Worm (Caenorhabditis elegans) whole organism, L1 larva: ENCODE data around the gene ZK1307.1.

Source experiments
- C34B4.2 ChIP-seq: sonication (generic microtip); optimal IDR thresholded peaks from 2 replicates; lab custom pipeline; 2017; ENCODE audit warnings: mild to moderate bottlenecking, missing genetic modification characterization, missing compliant biosample characterization
- ceh-82 ChIP-seq, 3 experiments: fragments of 150-350 bp in 1 of 3; sonication (generic microtip) in 2 of 3; optimal IDR thresholded peaks; 2 replicates each; lab custom pipeline; 2014 to 2017; ENCODE audit warnings: missing biosample characterization in 3 of 3, missing genetic modification characterization in 3 of 3
- dpl-1 ChIP-seq, 3 experiments: fragments of 150-350 bp in 2 of 3; sonication (generic microtip) in 1 of 3; optimal IDR thresholded peaks; 2 replicates each; lab custom pipeline; 2014 to 2017; ENCODE audit warnings: missing biosample characterization in 3 of 3, missing genetic modification characterization in 3 of 3, missing genetic modification reagents in 3 of 3
- elt-2 ChIP-seq: sonication (generic microtip); optimal IDR thresholded peaks from 2 replicates; lab custom pipeline; 2016; ENCODE audit warnings: missing genetic modification characterization, mild to moderate bottlenecking, inconsistent platforms, missing compliant biosample characterization, missing genetic modification reagents
- lir-3 ChIP-seq: sonication (generic microtip); optimal IDR thresholded peaks from 2 replicates; lab custom pipeline; 2016; ENCODE audit warnings: mild to moderate bottlenecking, missing genetic modification characterization, moderate library complexity, missing compliant biosample characterization; ENCODE audit not compliant: poor library complexity
- nhr-28 ChIP-seq: fragments of 150-350 bp; optimal IDR thresholded peaks from 2 replicates; lab custom pipeline; 2014; ENCODE audit warnings: missing biosample characterization, missing genetic modification characterization
- pqm-1 ChIP-seq: sonication (generic microtip); optimal IDR thresholded peaks from 3 replicates; lab custom pipeline; 2017; ENCODE audit warnings: missing biosample characterization, missing genetic modification characterization
- tbx-2 ChIP-seq: sonication (generic microtip); optimal IDR thresholded peaks from 2 replicates; lab custom pipeline; 2016; ENCODE audit warnings: missing genetic modification characterization, missing compliant biosample characterization
- unc-86 ChIP-seq: sonication (generic microtip); optimal IDR thresholded peaks from 2 replicates; lab custom pipeline; 2016; ENCODE audit warnings: missing genetic modification characterization, missing compliant biosample characterization
- ztf-4 ChIP-seq: fragments of 150-350 bp; optimal IDR thresholded peaks from 2 replicates; lab custom pipeline; 2014; ENCODE audit warnings: missing biosample characterization, missing genetic modification characterization

ce11 chrII:9680493-9680892 lies 25.1 kb upstream of the ZK1307.1 start, which contains the start of gene ZK1320.13:
- TF ChIP-seq lir-3 (no peak), tbx-2 (tag; lab: Kevin White, UChicago) (no peak), pqm-1 (tag; lab: Kevin White, UChicago) (no peak), dpl-1 (GFP tag; optimal IDR thresholded peaks at IDR 0.05; lab: Kevin White, UChicago) (no peak), nhr-28 (no peak), C34B4.2 (tag; lab: Kevin White, UChicago) (no peak), elt-2 (tag; lab: Kevin White, UChicago) (no peak), ztf-4 (no peak), unc-86 (tag; lab: Kevin White, UChicago) (no peak), ceh-82 (tag; optimal IDR thresholded peaks at IDR 0.05; lab: Kevin White, UChicago) (no peak)
